Worm (Caenorhabditis elegans): ENCODE measurements around the gene mam-2.

DNA sequence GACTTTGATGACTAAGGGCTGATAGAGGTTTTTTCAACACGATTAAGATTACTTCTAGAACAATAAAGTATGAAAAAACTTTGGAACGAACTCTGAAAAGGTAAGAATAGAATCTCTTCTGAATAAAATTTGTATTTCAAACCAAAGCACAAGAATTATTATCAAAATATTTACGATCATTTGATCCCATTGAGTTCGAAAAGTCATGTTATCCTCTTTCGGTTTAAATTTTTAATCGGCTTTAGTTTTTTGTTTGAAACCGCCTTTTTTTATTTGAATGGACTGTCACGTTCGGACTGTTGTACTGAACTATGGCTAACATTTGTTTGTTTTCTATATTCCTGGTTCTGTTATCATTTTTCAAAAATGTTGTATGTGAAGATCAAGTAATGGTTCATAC is 8.6 kb upstream of the mam-2 start, which contains the start of gene C47E12.9:
- TF ChIP-seq T22C8.4 (GFP tag; IDR thresholded peaks at IDR 0.05) = no peak
- no peak for TF ChIP-seq flt-1 (GFP tag; IDR thresholded peaks at IDR 0.05)
- TF ChIP-seq ztf-29 (GFP tag; IDR thresholded peaks at IDR 0.05) = no peak
- no peak for TF ChIP-seq ztf-23 (GFP tag; IDR thresholded peaks at IDR 0.05)
- TF ChIP-seq tab-1 (GFP tag; IDR thresholded peaks at IDR 0.05) = no peak
- TF ChIP-seq klf-2 (GFP tag; conservative IDR thresholded peaks at IDR 0.05) = no peak
- TF ChIP-seq med-1 (GFP tag; optimal IDR thresholded peaks at IDR 0.05; ENCODE audit: insufficient read depth) = no peak
- no peak for TF ChIP-seq ref-1 (GFP tag; conservative IDR thresholded peaks at IDR 0.05)

All from whole organism, midembryonic.